Worm (Caenorhabditis elegans) whole organism, L2 larva: ENCODE results near the gene W07B8.4.

Experiments
- Y55F3AM.14 ChIP-seq: fragments of 200-800 bp; sonication (Bioruptor generic); optimal IDR thresholded peaks from 2 replicates; lab custom pipeline; 2018; ENCODE audit warnings: mild to moderate bottlenecking, missing genetic modification characterization, missing compliant biosample characterization
- alr-1 ChIP-seq: fragments of 150-350 bp; optimal IDR thresholded peaks from 2 replicates; lab custom pipeline; 2014; ENCODE audit warnings: missing biosample characterization, missing genetic modification characterization
- ceh-82 ChIP-seq: fragments of 150-350 bp; optimal IDR thresholded peaks from 2 replicates; lab custom pipeline; 2014; ENCODE audit warnings: missing biosample characterization, missing genetic modification characterization
- lsy-2 ChIP-seq, 2 experiments: fragments of 150-350 bp in 1 of 2; sonication (generic microtip) in 1 of 2; optimal IDR thresholded peaks; 2 replicates each; lab custom pipeline; 2014 to 2017; ENCODE audit warnings: missing biosample characterization in 2 of 2, missing genetic modification characterization in 2 of 2
- nhr-21 ChIP-seq: fragments of 150-350 bp; optimal IDR thresholded peaks from 2 replicates; lab custom pipeline; 2014; ENCODE audit warnings: missing biosample characterization, missing genetic modification characterization
- nhr-237 ChIP-seq: fragments of 150-350 bp; optimal IDR thresholded peaks from 2 replicates; lab custom pipeline; 2014; ENCODE audit warnings: missing biosample characterization, missing genetic modification characterization
- peb-1 ChIP-seq: fragments of 150-350 bp; optimal IDR thresholded peaks from 2 replicates; lab custom pipeline; 2014; ENCODE audit warnings: missing biosample characterization, missing genetic modification characterization
- skn-1 ChIP-seq: sonication (generic microtip); optimal IDR thresholded peaks from 2 replicates; lab custom pipeline; 2017; ENCODE audit warnings: missing biosample characterization, missing genetic modification characterization
- snpc-4 ChIP-seq: fragments of 150-350 bp; optimal IDR thresholded peaks from 2 replicates; lab custom pipeline; 2014; ENCODE audit warnings: missing biosample characterization, missing genetic modification characterization
- unc-55 ChIP-seq: fragments of 150-350 bp; sonication (generic microtip); optimal IDR thresholded peaks from 3 replicates; lab custom pipeline; 2014; ENCODE audit warnings: missing biosample characterization, missing genetic modification reagents, missing genetic modification characterization
- unc-62 ChIP-seq: fragments of 150-350 bp; optimal IDR thresholded peaks from 2 replicates; lab custom pipeline; 2014; ENCODE audit warnings: missing biosample characterization, missing genetic modification reagents, missing genetic modification characterization
- zag-1 ChIP-seq: fragments of 150-350 bp; optimal IDR thresholded peaks from 2 replicates; lab custom pipeline; 2014; ENCODE audit warnings: missing biosample characterization, missing genetic modification characterization
- ztf-11 ChIP-seq: sonication (generic microtip); optimal IDR thresholded peaks from 2 replicates; lab custom pipeline; 2017; ENCODE audit warnings: missing biosample characterization, missing genetic modification characterization
- ztf-4 ChIP-seq: fragments of 150-350 bp; optimal IDR thresholded peaks from 2 replicates; lab custom pipeline; 2014; ENCODE audit warnings: missing biosample characterization, missing genetic modification characterization

DNA sequence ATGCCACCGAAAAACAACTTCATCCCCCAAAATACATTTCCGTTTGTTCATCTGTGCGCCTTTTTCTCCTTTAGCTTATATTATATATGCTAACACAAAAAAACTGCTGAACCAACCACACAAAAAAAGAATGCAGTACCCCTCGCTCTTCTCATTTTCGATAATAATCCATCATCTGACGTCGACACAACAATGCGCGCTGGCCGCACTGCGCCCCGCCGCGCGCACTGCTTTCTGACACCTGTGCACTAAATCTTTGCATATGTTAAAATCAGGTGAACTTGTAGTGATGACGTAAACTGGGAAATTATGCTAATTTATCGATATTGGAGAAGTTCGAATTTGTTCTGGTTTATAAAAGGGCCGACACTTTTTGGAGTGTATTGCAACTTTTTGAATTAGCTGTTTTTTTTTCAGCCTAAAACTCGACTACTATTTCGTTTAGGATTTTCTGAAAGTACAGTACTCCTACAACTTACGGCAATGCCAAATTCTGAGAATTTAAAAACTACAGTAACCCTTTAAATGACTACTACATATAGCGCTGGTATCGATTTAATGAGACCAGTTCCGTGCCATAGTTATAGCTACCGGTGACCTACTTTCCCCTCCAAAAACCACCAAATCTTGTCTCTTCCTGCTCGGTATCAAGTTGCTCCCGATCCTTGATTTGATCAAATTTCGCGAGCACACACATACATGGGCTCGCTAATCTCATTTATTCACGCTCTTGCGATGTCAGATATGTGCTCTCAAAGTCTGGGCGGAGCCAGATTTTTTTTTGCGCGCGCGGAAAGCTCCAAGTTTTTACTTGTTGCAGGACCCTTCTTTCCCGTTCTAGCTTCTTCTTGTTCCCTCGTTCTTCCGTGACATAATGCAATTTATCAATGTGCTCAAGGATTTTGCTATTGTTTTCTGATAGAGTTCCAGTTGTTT lies 18.3 kb upstream of the W07B8.4 start:
- TF ChIP-seq nhr-21 (tag; lab: Kevin White, UChicago) (no peak), nhr-237 (tag; lab: Kevin White, UChicago) (no peak), ceh-82 (tag; lab: Kevin White, UChicago) (no peak), zag-1 (no peak), skn-1 (tag; lab: Kevin White, UChicago) (no peak), peb-1 (tag; lab: Kevin White, UChicago) (no peak), ztf-11 (tag; lab: Kevin White, UChicago) (no peak), lsy-2 (tag; optimal IDR thresholded peaks at IDR 0.05; lab: Kevin White, UChicago) (peak in 1 of 2 experiments; percentile 22), Y55F3AM.14 (GFP tag; lab: Kevin White, UChicago) (no peak), alr-1 (tag; lab: Kevin White, UChicago) (no peak), ztf-4 (tag; lab: Kevin White, UChicago) (no peak), snpc-4 (no peak), unc-55 (peak; percentile 2), unc-62 (GFP tag; lab: Kevin White, UChicago) (no peak)
